Worm (Caenorhabditis elegans) whole organism, mixed stage, embryonic: Measurements from ENCODE around the gene spe-19.

ENCODE experiments used
- blmp-1 ChIP-seq: fragments of 150-350 bp; optimal IDR thresholded peaks from 2 replicates; lab custom pipeline; 2014; ENCODE audit warnings: missing biosample characterization, missing genetic modification characterization
- ces-1 ChIP-seq: fragments of 150-350 bp; optimal IDR thresholded peaks from 2 replicates; lab custom pipeline; 2014; ENCODE audit warnings: missing biosample characterization, missing genetic modification reagents, missing genetic modification characterization
- elt-1 ChIP-seq: sonication (generic microtip); optimal IDR thresholded peaks from 2 replicates; lab custom pipeline; 2017; ENCODE audit warnings: missing genetic modification characterization, mild to moderate bottlenecking, missing compliant biosample characterization, antibody characterized with exemption, moderate library complexity, borderline replicate concordance; ENCODE audit not compliant: insufficient read depth
- elt-3 ChIP-seq: fragments of 150-350 bp; optimal IDR thresholded peaks from 2 replicates; lab custom pipeline; 2014; ENCODE audit warnings: missing biosample characterization, missing genetic modification characterization
- lin-13 ChIP-seq: fragments of 150-350 bp; optimal IDR thresholded peaks from 2 replicates; lab custom pipeline; 2014; ENCODE audit warnings: missing biosample characterization, missing genetic modification characterization
- lsy-2 ChIP-seq: fragments of 150-350 bp; optimal IDR thresholded peaks from 2 replicates; lab custom pipeline; 2014; ENCODE audit warnings: missing biosample characterization, missing genetic modification characterization
- mep-1 ChIP-seq: fragments of 150-350 bp; optimal IDR thresholded peaks from 2 replicates; lab custom pipeline; 2017; ENCODE audit warnings: missing biosample characterization, missing genetic modification reagents, missing genetic modification characterization, inconsistent platforms
- mls-2 ChIP-seq: sonication (generic microtip); optimal IDR thresholded peaks from 2 replicates; lab custom pipeline; 2016; ENCODE audit warnings: mild to moderate bottlenecking, missing genetic modification characterization, moderate library complexity, missing compliant biosample characterization
- nhr-12 ChIP-seq: fragments of 150-350 bp; optimal IDR thresholded peaks from 2 replicates; lab custom pipeline; 2014; ENCODE audit warnings: missing biosample characterization, missing genetic modification characterization
- pha-4 ChIP-seq: fragments of 150-350 bp; optimal IDR thresholded peaks from 2 replicates; lab custom pipeline; 2018; ENCODE audit warnings: missing biosample characterization, missing genetic modification reagents, missing genetic modification characterization
- unc-62 ChIP-seq: fragments of 150-350 bp; optimal IDR thresholded peaks from 2 replicates; lab custom pipeline; 2014; ENCODE audit warnings: missing biosample characterization, missing genetic modification reagents, missing genetic modification characterization
- ztf-11 ChIP-seq: fragments of 150-350 bp; optimal IDR thresholded peaks from 2 replicates; lab custom pipeline; 2014; ENCODE audit warnings: missing biosample characterization, missing genetic modification characterization

DNA sequence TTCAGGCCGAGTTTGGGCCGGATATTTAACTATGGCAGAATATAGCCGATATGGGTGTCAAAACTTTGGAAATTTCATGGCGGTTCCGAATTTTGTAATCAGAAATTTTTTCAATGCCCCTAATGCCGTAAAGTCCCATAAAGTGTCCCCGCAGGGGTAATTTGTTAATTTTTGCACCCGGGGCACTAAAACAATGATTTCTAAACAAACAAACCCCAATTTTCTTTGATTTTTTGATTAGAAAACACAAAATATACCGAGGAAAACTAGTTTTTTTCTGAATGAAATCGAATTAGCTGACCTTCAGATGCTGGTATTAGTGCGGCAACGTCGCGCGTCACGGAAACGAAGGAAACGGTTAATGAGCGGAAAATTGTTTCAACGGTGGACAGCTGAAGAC is 12.3 kb downstream of the spe-19 start:
- TF ChIP-seq ztf-11 (no peak), pha-4 (tag; lab: Kevin White, UChicago) (no peak), blmp-1 (no peak), mls-2 (tag; lab: Kevin White, UChicago) (no peak), elt-3 (tag; lab: Kevin White, UChicago) (no peak), mep-1 (tag; lab: Kevin White, UChicago) (no peak), ces-1 (GFP tag; lab: Kevin White, UChicago) (no peak), elt-1 (no peak), nhr-12 (tag; lab: Kevin White, UChicago) (no peak), lin-13 (tag; lab: Kevin White, UChicago) (no peak), lsy-2 (tag; lab: Kevin White, UChicago) (no peak), unc-62 (no peak)
